Worm (Caenorhabditis elegans): Measurements from ENCODE around the gene nhr-187.

The nhr-187 gene

ce11 chrV:3868905-3869304 lies 6.2 kb upstream of the nhr-187 start, which contains the start of gene nhr-157:
TSS of gene nhr-157 (minus strand) at chrV:3869005.
- peak; percentile 47 for TF ChIP-seq fkh-8 (tag; optimal IDR thresholded peaks at IDR 0.05)
- TF ChIP-seq isw-1 (GFP tag; IDR thresholded peaks at IDR 0.05): no peak

DNA sequence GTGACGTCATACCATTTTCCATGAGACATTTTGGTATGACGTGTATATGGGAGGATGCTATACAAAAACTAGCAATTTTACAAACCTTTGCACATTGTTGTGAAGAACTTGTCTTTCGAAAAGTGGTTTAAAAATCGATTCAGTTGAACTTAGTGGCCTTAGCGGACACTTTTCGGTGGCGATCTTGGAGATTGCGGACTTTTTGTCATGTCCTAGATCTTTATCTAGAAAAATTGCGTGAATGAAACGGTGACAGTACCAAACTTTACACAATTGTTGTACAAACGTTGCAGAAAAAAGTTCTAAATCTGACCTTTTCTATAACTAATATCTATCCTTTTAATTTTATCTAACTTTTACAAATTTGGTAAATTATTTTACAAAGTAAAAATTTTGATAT lies 2.5 kb upstream of the nhr-187 start:
- TF ChIP-seq lin-13 (GFP tag; optimal IDR thresholded peaks at IDR 0.05) (no peak), ceh-88 (GFP tag; IDR thresholded peaks at IDR 0.05) (no peak)

DNA sequence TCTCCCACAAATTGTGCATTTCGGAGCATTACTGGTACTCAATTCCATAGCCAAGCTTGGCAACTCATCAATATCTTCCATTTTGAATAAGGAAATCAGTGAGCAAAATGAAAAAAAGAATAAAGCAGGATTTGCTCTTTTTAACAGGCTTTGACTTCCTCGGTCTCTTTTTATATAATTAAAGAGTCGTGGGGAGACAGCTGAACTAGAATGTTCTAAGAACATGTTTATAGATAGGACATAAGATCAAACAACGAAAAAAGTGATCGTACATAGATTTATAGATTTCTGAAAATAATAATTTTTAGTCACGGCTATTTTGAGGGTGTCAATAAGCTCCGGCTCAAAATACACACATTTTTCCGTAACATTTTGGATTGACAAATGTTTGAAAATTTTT lies 2.6 kb downstream of the nhr-187 start, which contains the start of gene nhr-189:
Gene nhr-189, minus strand, starts transcription at position 121 of the 400 bp plus-strand sequence.
- TF ChIP-seq F16B12.6 (tag; optimal IDR thresholded peaks at IDR 0.05): no peak
- no peak for TF ChIP-seq nhr-20 (tag; optimal IDR thresholded peaks at IDR 0.05)
- peak; percentile 18 for TF ChIP-seq hlh-4 (tag; optimal IDR thresholded peaks at IDR 0.05)
- TF ChIP-seq mef-2 (tag; optimal IDR thresholded peaks at IDR 0.05): no peak
- TF ChIP-seq dsc-1 (tag; optimal IDR thresholded peaks at IDR 0.05): peak; percentile 62
- peak; percentile 32 for TF ChIP-seq nhr-71 (tag; optimal IDR thresholded peaks at IDR 0.05)
- peak; percentile 69 for TF ChIP-seq fkh-8 (tag; optimal IDR thresholded peaks at IDR 0.05)
- no peak for TF ChIP-seq zip-4 (GFP tag; optimal IDR thresholded peaks at IDR 0.05)
- peak; percentile 12 for TF ChIP-seq nhr-47 (tag; optimal IDR thresholded peaks at IDR 0.05)

DNA sequence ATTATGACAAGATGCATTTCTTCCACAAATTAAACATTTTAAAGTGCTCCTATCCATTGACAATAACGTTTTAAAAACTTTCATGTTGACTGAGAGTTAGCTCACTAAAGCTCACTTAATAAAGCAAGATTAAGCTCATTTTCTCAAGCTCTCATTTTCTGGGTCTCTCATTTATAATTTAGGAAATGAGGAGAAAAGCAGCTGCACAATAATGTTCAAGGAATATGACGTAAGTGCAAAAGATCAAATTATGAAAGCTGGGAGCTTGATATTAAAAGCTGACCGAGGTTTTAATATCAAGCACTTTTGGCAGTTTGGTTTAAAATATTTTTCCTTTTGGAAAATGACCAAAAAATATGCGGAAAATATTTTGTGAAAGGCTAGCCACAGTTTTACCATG lies 5.0 kb downstream of the nhr-187 start, which contains the start of gene nhr-188:
Gene nhr-188, minus strand, starts transcription at position 84 of the 400 bp plus-strand sequence.
- TF ChIP-seq dsc-1 (tag; optimal IDR thresholded peaks at IDR 0.05) (peak; percentile 86), nhr-47 (tag; optimal IDR thresholded peaks at IDR 0.05) (peak; percentile 43), nhr-237 (tag; optimal IDR thresholded peaks at IDR 0.05) (no peak), nhr-71 (tag; optimal IDR thresholded peaks at IDR 0.05) (peak; percentile 45), fkh-8 (tag; optimal IDR thresholded peaks at IDR 0.05) (peak; percentile 72)

ce11 chrV:3855916-3856315 lies 6.8 kb downstream of the nhr-187 start:
- TF ChIP-seq swsn-7 (tag; optimal IDR thresholded peaks at IDR 0.05): peak; percentile 21
- no peak for TF ChIP-seq ztf-11 (tag; optimal IDR thresholded peaks at IDR 0.05)
- TF ChIP-seq F16B12.6 (tag; optimal IDR thresholded peaks at IDR 0.05): no peak
- TF ChIP-seq C16A3.4 (tag; optimal IDR thresholded peaks at IDR 0.05): no peak
- TF ChIP-seq ceh-63 (GFP tag; optimal IDR thresholded peaks at IDR 0.05): no peak
- no peak for TF ChIP-seq nhr-77 (tag; optimal IDR thresholded peaks at IDR 0.05)
- TF ChIP-seq irx-1 (tag; optimal IDR thresholded peaks at IDR 0.05): no peak
- TF ChIP-seq nhr-84 (tag; optimal IDR thresholded peaks at IDR 0.05): no peak
- no peak for TF ChIP-seq ceh-88 (GFP tag; IDR thresholded peaks at IDR 0.05)
- no peak for TF ChIP-seq pag-3 (tag; optimal IDR thresholded peaks at IDR 0.05; ENCODE audit: borderline replicate concordance, insufficient read depth)
- TF ChIP-seq jun-1 (tag; optimal IDR thresholded peaks at IDR 0.05): no peak
- TF ChIP-seq alr-1 (tag; optimal IDR thresholded peaks at IDR 0.05; ENCODE audit: borderline replicate concordance): no peak
- TF ChIP-seq hpl-2 (GFP tag; optimal IDR thresholded peaks at IDR 0.05): no peak
- no peak for TF ChIP-seq ceh-82 (tag; optimal IDR thresholded peaks at IDR 0.05)
- TF ChIP-seq unc-62 (GFP tag; optimal IDR thresholded peaks at IDR 0.05): no peak
- TF ChIP-seq nhr-71 (tag; optimal IDR thresholded peaks at IDR 0.05): peak; percentile 78
- no peak for TF ChIP-seq nhr-85 (tag)
- TF ChIP-seq tlp-1 (tag; optimal IDR thresholded peaks at IDR 0.05): no peak
- TF ChIP-seq nhr-47 (tag; optimal IDR thresholded peaks at IDR 0.05): peak; percentile 76
- no peak for TF ChIP-seq tbx-2 (tag; optimal IDR thresholded peaks at IDR 0.05)
- TF ChIP-seq mef-2 (tag; optimal IDR thresholded peaks at IDR 0.05): no peak
- TF ChIP-seq elt-2 (tag; optimal IDR thresholded peaks at IDR 0.05): no peak
- peak; percentile 97 for TF ChIP-seq fkh-8 (tag; optimal IDR thresholded peaks at IDR 0.05)
- no peak for TF ChIP-seq efl-3 (GFP tag; optimal IDR thresholded peaks at IDR 0.05)
- TF ChIP-seq mep-1 (tag; optimal IDR thresholded peaks at IDR 0.05): no peak
- TF ChIP-seq sup-37 (GFP tag; optimal IDR thresholded peaks at IDR 0.05): no peak
- TF ChIP-seq nhr-20 (tag; optimal IDR thresholded peaks at IDR 0.05): peak; percentile 48
- TF ChIP-seq hlh-17 (GFP tag; optimal IDR thresholded peaks at IDR 0.05; ENCODE audit: borderline replicate concordance): no peak
- no peak for TF ChIP-seq ztf-4 (tag; optimal IDR thresholded peaks at IDR 0.05)
- TF ChIP-seq xbp-1 (tag; optimal IDR thresholded peaks at IDR 0.05): no peak
- TF ChIP-seq C34B4.2 (tag; optimal IDR thresholded peaks at IDR 0.05): no peak
- TF ChIP-seq ces-1 (GFP tag; optimal IDR thresholded peaks at IDR 0.05): no peak
- no peak for TF ChIP-seq lin-15B (tag; optimal IDR thresholded peaks at IDR 0.05)
- TF ChIP-seq zag-1 (tag; optimal IDR thresholded peaks at IDR 0.05): no peak
- TF ChIP-seq dsc-1 (tag; optimal IDR thresholded peaks at IDR 0.05): peak; percentile 93
- no peak for TF ChIP-seq nhr-12 (tag; optimal IDR thresholded peaks at IDR 0.05)
- TF ChIP-seq sox-4 (tag; optimal IDR thresholded peaks at IDR 0.05): peak; percentile 45
- peak; percentile 41 for TF ChIP-seq egl-13 (tag; optimal IDR thresholded peaks at IDR 0.05)

All from whole organism, L1 larva.